Worm (Caenorhabditis elegans) whole organism, L2 larva: ENCODE measurements around the gene far-1.

Experiments
- C34F6.9 ChIP-seq: fragments of 150-350 bp; optimal IDR thresholded peaks from 2 replicates; lab custom pipeline; 2014; ENCODE audit warnings: missing biosample characterization, missing genetic modification characterization
- F13H6.1 ChIP-seq: sonication (generic microtip); optimal IDR thresholded peaks from 2 replicates; lab custom pipeline; 2016; ENCODE audit warnings: missing genetic modification characterization, missing compliant biosample characterization
- R02D3.7 ChIP-seq: fragments of 150-350 bp; optimal IDR thresholded peaks from 2 replicates; lab custom pipeline; 2014; ENCODE audit warnings: missing biosample characterization, missing genetic modification characterization
- Y55F3AM.14 ChIP-seq: fragments of 200-800 bp; sonication (Bioruptor generic); optimal IDR thresholded peaks from 2 replicates; lab custom pipeline; 2018; ENCODE audit warnings: mild to moderate bottlenecking, missing genetic modification characterization, missing compliant biosample characterization
- alr-1 ChIP-seq: fragments of 150-350 bp; optimal IDR thresholded peaks from 2 replicates; lab custom pipeline; 2014; ENCODE audit warnings: missing biosample characterization, missing genetic modification characterization
- ama-1 ChIP-seq: fragments of 150-350 bp; optimal IDR thresholded peaks from 2 replicates; lab custom pipeline; 2018; ENCODE audit warnings: inconsistent platforms
- ceh-82 ChIP-seq: fragments of 150-350 bp; optimal IDR thresholded peaks from 2 replicates; lab custom pipeline; 2014; ENCODE audit warnings: missing biosample characterization, missing genetic modification characterization
- crh-2 ChIP-seq: sonication (generic microtip); optimal IDR thresholded peaks from 2 replicates; lab custom pipeline; 2017; ENCODE audit warnings: missing biosample characterization, missing genetic modification characterization
- dmd-4 ChIP-seq: sonication (generic microtip); optimal IDR thresholded peaks from 2 replicates; lab custom pipeline; 2017; ENCODE audit warnings: missing biosample characterization, missing genetic modification characterization
- egl-27 ChIP-seq: sonication (generic microtip); optimal IDR thresholded peaks from 3 replicates; lab custom pipeline; 2017; ENCODE audit warnings: missing biosample characterization, missing genetic modification reagents, missing genetic modification characterization
- elt-1 ChIP-seq: fragments of 150-350 bp; optimal IDR thresholded peaks from 2 replicates; lab custom pipeline; 2014; ENCODE audit warnings: missing biosample characterization, missing genetic modification characterization
- gmeb-1 ChIP-seq: fragments of 150-350 bp; optimal IDR thresholded peaks from 2 replicates; lab custom pipeline; 2014; ENCODE audit warnings: missing biosample characterization, missing genetic modification characterization
- lin-11 ChIP-seq: fragments of 150-350 bp; sonication (generic microtip); optimal IDR thresholded peaks from 2 replicates; lab custom pipeline; 2014; ENCODE audit warnings: missing biosample characterization, missing genetic modification characterization, inconsistent platforms, mixed read lengths
- lin-39 ChIP-seq: fragments of 150-350 bp; optimal IDR thresholded peaks from 2 replicates; lab custom pipeline; 2014; ENCODE audit warnings: missing biosample characterization, missing genetic modification reagents, missing genetic modification characterization
- lsy-2 ChIP-seq, 2 experiments: fragments of 150-350 bp in 1 of 2; sonication (generic microtip) in 1 of 2; optimal IDR thresholded peaks; 2 replicates each; lab custom pipeline; 2014 to 2017; ENCODE audit warnings: missing biosample characterization in 2 of 2, missing genetic modification characterization in 2 of 2
- mab-5 ChIP-seq: fragments of 150-350 bp; optimal IDR thresholded peaks from 2 replicates; lab custom pipeline; 2014; ENCODE audit warnings: missing biosample characterization, missing genetic modification characterization
- mbf-1 ChIP-seq: sonication (generic microtip); optimal IDR thresholded peaks from 2 replicates; lab custom pipeline; 2017; ENCODE audit warnings: missing biosample characterization, missing genetic modification characterization
- mdl-1 ChIP-seq, 2 experiments: fragments of 150-350 bp in 1 of 2; sonication (generic microtip) in 1 of 2; optimal IDR thresholded peaks; 2 replicates each; lab custom pipeline; 2017; ENCODE audit warnings: missing biosample characterization in 2 of 2, missing genetic modification characterization in 2 of 2
- nhr-10 ChIP-seq: sonication (generic microtip); optimal IDR thresholded peaks from 2 replicates; lab custom pipeline; 2017; ENCODE audit warnings: missing biosample characterization, missing genetic modification characterization
- nhr-12 ChIP-seq: fragments of 150-350 bp; optimal IDR thresholded peaks from 2 replicates; lab custom pipeline; 2014; ENCODE audit warnings: missing biosample characterization, missing genetic modification characterization
- nhr-129 ChIP-seq: fragments of 150-350 bp; optimal IDR thresholded peaks from 2 replicates; lab custom pipeline; 2014; ENCODE audit warnings: missing biosample characterization, missing genetic modification characterization
- nhr-21 ChIP-seq: fragments of 150-350 bp; optimal IDR thresholded peaks from 2 replicates; lab custom pipeline; 2014; ENCODE audit warnings: missing biosample characterization, missing genetic modification characterization
- nhr-23 ChIP-seq: fragments of 150-350 bp; optimal IDR thresholded peaks from 2 replicates; lab custom pipeline; 2014; ENCODE audit warnings: missing biosample characterization, missing genetic modification reagents, missing genetic modification characterization
- nhr-237 ChIP-seq: fragments of 150-350 bp; optimal IDR thresholded peaks from 2 replicates; lab custom pipeline; 2014; ENCODE audit warnings: missing biosample characterization, missing genetic modification characterization
- nhr-25 ChIP-seq: fragments of 150-350 bp; sonication (generic microtip); optimal IDR thresholded peaks from 3 replicates; lab custom pipeline; 2014; ENCODE audit warnings: missing biosample characterization, missing genetic modification characterization
- nhr-77 ChIP-seq: fragments of 150-350 bp; optimal IDR thresholded peaks from 2 replicates; lab custom pipeline; 2014; ENCODE audit warnings: missing biosample characterization, missing genetic modification characterization
- peb-1 ChIP-seq: fragments of 150-350 bp; optimal IDR thresholded peaks from 2 replicates; lab custom pipeline; 2014; ENCODE audit warnings: missing biosample characterization, missing genetic modification characterization
- sem-4 ChIP-seq: fragments of 150-350 bp; optimal IDR thresholded peaks from 2 replicates; lab custom pipeline; 2014; ENCODE audit warnings: missing biosample characterization, missing genetic modification reagents, missing genetic modification characterization
- sma-9 ChIP-seq, 2 experiments: fragments of 150-350 bp in 1 of 2; sonication (generic microtip) in 1 of 2; optimal IDR thresholded peaks; 2 replicates each; lab custom pipeline; 2014 to 2016; ENCODE audit warnings: missing genetic modification characterization in 2 of 2, mild to moderate bottlenecking in 1 of 2, missing biosample characterization in 1 of 2, missing compliant biosample characterization in 1 of 2, missing genetic modification reagents in 1 of 2, moderate library complexity in 1 of 2
- snpc-4 ChIP-seq: fragments of 150-350 bp; optimal IDR thresholded peaks from 2 replicates; lab custom pipeline; 2014; ENCODE audit warnings: missing biosample characterization, missing genetic modification characterization
- unc-39 ChIP-seq: fragments of 150-350 bp; optimal IDR thresholded peaks from 2 replicates; lab custom pipeline; 2014; ENCODE audit warnings: missing biosample characterization, missing genetic modification characterization
- unc-55 ChIP-seq: fragments of 150-350 bp; sonication (generic microtip); optimal IDR thresholded peaks from 3 replicates; lab custom pipeline; 2014; ENCODE audit warnings: missing biosample characterization, missing genetic modification reagents, missing genetic modification characterization
- zag-1 ChIP-seq: fragments of 150-350 bp; optimal IDR thresholded peaks from 2 replicates; lab custom pipeline; 2014; ENCODE audit warnings: missing biosample characterization, missing genetic modification characterization
- ztf-11 ChIP-seq: sonication (generic microtip); optimal IDR thresholded peaks from 2 replicates; lab custom pipeline; 2017; ENCODE audit warnings: missing biosample characterization, missing genetic modification characterization
- ztf-4 ChIP-seq: fragments of 150-350 bp; optimal IDR thresholded peaks from 2 replicates; lab custom pipeline; 2014; ENCODE audit warnings: missing biosample characterization, missing genetic modification characterization

Gene far-1

ce11 chrIII:9115745-9116144 lies 34.8 kb upstream of the far-1 start:
- TF ChIP-seq sem-4 (tag; lab: Kevin White, UChicago) (no peak), zag-1 (tag; lab: Kevin White, UChicago) (no peak), mab-5 (tag; lab: Kevin White, UChicago) (no peak), R02D3.7 (tag; lab: Kevin White, UChicago) (no peak), nhr-10 (tag; lab: Kevin White, UChicago) (no peak)

- TF ChIP-seq mbf-1 (tag; lab: Kevin White, UChicago) = no peak
- TF ChIP-seq egl-27 (tag; lab: Kevin White, UChicago) = no peak
- TF ChIP-seq nhr-25 (tag; lab: Kevin White, UChicago) = no peak
- no peak for TF ChIP-seq elt-1 (tag; lab: Kevin White, UChicago)
- TF ChIP-seq lin-11 = no peak
- TF ChIP-seq peb-1 (tag; lab: Kevin White, UChicago) = no peak
- no peak for TF ChIP-seq ztf-11 (tag; lab: Kevin White, UChicago)
- no peak for TF ChIP-seq nhr-129 (tag; lab: Kevin White, UChicago)
- TF ChIP-seq zag-1 (tag; lab: Kevin White, UChicago) = no peak
- TF ChIP-seq crh-2 (tag; lab: Kevin White, UChicago) = no peak
- TF ChIP-seq lin-39 = no peak
- TF ChIP-seq gmeb-1 (tag; lab: Kevin White, UChicago) = no peak
- TF ChIP-seq alr-1 (tag; lab: Kevin White, UChicago) = no peak
- TF ChIP-seq unc-39 (tag; lab: Kevin White, UChicago) = no peak
- TF ChIP-seq lsy-2 (tag; optimal IDR thresholded peaks at IDR 0.05; lab: Kevin White, UChicago) = no peak
- no peak for TF ChIP-seq nhr-21
- no peak for TF ChIP-seq nhr-77
- no peak for TF ChIP-seq nhr-237 (tag; lab: Kevin White, UChicago)
- no peak for TF ChIP-seq dmd-4 (tag; lab: Kevin White, UChicago)
These were observed 33.7 kb upstream of the far-1 start, which contains the start of gene ZK512.1 for ce11 chrIII:9114649-9115048. ZK512.1 (plus strand) TSS chrIII:9114949.

- TF ChIP-seq mdl-1 (tag; optimal IDR thresholded peaks at IDR 0.05; lab: Kevin White, UChicago) (no peak), gmeb-1 (tag; lab: Kevin White, UChicago) (no peak), dmd-4 (tag; lab: Kevin White, UChicago) (no peak), peb-1 (tag; lab: Kevin White, UChicago) (no peak), nhr-23 (tag; lab: Kevin White, UChicago) (no peak), lin-11 (no peak), snpc-4 (tag; lab: Kevin White, UChicago) (no peak), C34F6.9 (tag; lab: Kevin White, UChicago) (no peak)
These were observed 33.1 kb upstream of the far-1 start for ce11 chrIII:9114076-9114475.

- no peak for TF ChIP-seq mab-5 (tag; lab: Kevin White, UChicago)
- no peak for TF ChIP-seq ztf-4 (tag; lab: Kevin White, UChicago)
- TF ChIP-seq nhr-25 (tag; lab: Kevin White, UChicago) = no peak
- TF ChIP-seq lin-39 = no peak
- TF ChIP-seq gmeb-1 (tag; lab: Kevin White, UChicago) = no peak
- no peak for TF ChIP-seq sma-9 (GFP tag; optimal IDR thresholded peaks at IDR 0.05; lab: Kevin White, UChicago)
- no peak for TF ChIP-seq sma-9 (tag; optimal IDR thresholded peaks at IDR 0.05; lab: Kevin White, UChicago)
- TF ChIP-seq egl-27 (tag; lab: Kevin White, UChicago) = no peak
- TF ChIP-seq nhr-21 = no peak
- no peak for TF ChIP-seq Y55F3AM.14 (GFP tag; lab: Kevin White, UChicago)
- TF ChIP-seq nhr-12 (tag; lab: Kevin White, UChicago) = no peak
- TF ChIP-seq ama-1 (lab: Kevin White, UChicago) = no peak
- no peak for TF ChIP-seq ceh-82
- TF ChIP-seq snpc-4 (tag; lab: Kevin White, UChicago) = no peak
- no peak for TF ChIP-seq F13H6.1
- TF ChIP-seq peb-1 (tag; lab: Kevin White, UChicago) = no peak
- TF ChIP-seq elt-1 (tag; lab: Kevin White, UChicago) = no peak
- TF ChIP-seq nhr-129 (tag; lab: Kevin White, UChicago) = no peak
These were observed 31.5 kb upstream of the far-1 start for ce11 chrIII:9112479-9112878.

- TF ChIP-seq unc-55 (GFP tag; lab: Kevin White, UChicago) = peak; percentile 19
These were observed 29.9 kb upstream of the far-1 start for ce11 chrIII:9110914-9111313.
